Fruit fly (Drosophila melanogaster) whole organism, embryonic: ENCODE results near the gene Argp.

Source experiments
- Bteb2 ChIP-seq: fragments of 200-800 bp; sonication (Bioruptor generic); optimal IDR thresholded peaks from 2 replicates; lab custom pipeline; 2016; ENCODE audit warnings: missing biosample characterization, missing genetic modification characterization
- CG10431 ChIP-seq: fragments of 200-800 bp; sonication (Bioruptor generic); optimal IDR thresholded peaks from 3 replicates; lab custom pipeline; 2018; ENCODE audit warnings: missing biosample characterization, mild to moderate bottlenecking, missing genetic modification characterization
- CG10462 ChIP-seq: fragments of 200-800 bp; sonication (Bioruptor generic); optimal IDR thresholded peaks from 2 replicates; lab custom pipeline; 2016; ENCODE audit warnings: missing biosample characterization, missing genetic modification characterization
- CG11560 ChIP-seq: fragments of 200-800 bp; sonication (Bioruptor generic); IDR thresholded peaks from 3 replicates; pipeline ENCODE4 v1.3.6; 2022; ENCODE audit warnings: missing biosample characterization, missing genetic modification characterization
- CG11696 ChIP-seq: fragments of 200-800 bp; sonication (Bioruptor generic); IDR thresholded peaks from 2 replicates; pipeline ENCODE4 v1.3.6; 2022; ENCODE audit warnings: missing biosample characterization, missing genetic modification characterization
- CG12391 ChIP-seq: fragments of 200-800 bp; sonication (Bioruptor generic); optimal IDR thresholded peaks from 3 replicates; lab custom pipeline; 2018; ENCODE audit warnings: missing biosample characterization, mild to moderate bottlenecking, missing genetic modification characterization, moderate library complexity
- CG13424 ChIP-seq: fragments of 200-800 bp; sonication (Bioruptor generic); optimal IDR thresholded peaks from 2 replicates; lab custom pipeline; 2019; ENCODE audit warnings: missing biosample characterization, mild to moderate bottlenecking, missing genetic modification characterization, moderate library complexity
- CG16815 ChIP-seq: fragments of 200-800 bp; sonication (Bioruptor generic); optimal IDR thresholded peaks from 3 replicates; lab custom pipeline; 2017; ENCODE audit warnings: missing biosample characterization, mild to moderate bottlenecking, missing genetic modification characterization
- CG2120 ChIP-seq: fragments of 200-800 bp; sonication (Bioruptor generic); optimal IDR thresholded peaks from 3 replicates; lab custom pipeline; 2016; ENCODE audit warnings: missing biosample characterization, missing genetic modification characterization
- CG31388 ChIP-seq: fragments of 200-800 bp; sonication (Bioruptor generic); optimal IDR thresholded peaks from 2 replicates; lab custom pipeline; 2016; ENCODE audit warnings: missing biosample characterization, missing genetic modification characterization
- CG33557 ChIP-seq: fragments of 200-800 bp; sonication (Bioruptor generic); optimal IDR thresholded peaks from 2 replicates; lab custom pipeline; 2019; ENCODE audit warnings: missing biosample characterization, mild to moderate bottlenecking, missing genetic modification characterization, moderate library complexity
- CG3407 ChIP-seq: fragments of 200-800 bp; sonication (Bioruptor generic); optimal IDR thresholded peaks from 2 replicates; lab custom pipeline; 2018; ENCODE audit warnings: missing biosample characterization, mild to moderate bottlenecking, missing genetic modification characterization
- CG34422 ChIP-seq: fragments of 200-800 bp; sonication (Bioruptor generic); IDR thresholded peaks from 3 replicates; pipeline ENCODE4 v1.3.6; 2022; ENCODE audit warnings: missing biosample characterization, missing genetic modification characterization
- CG6272 ChIP-seq: fragments of 200-800 bp; sonication (Bioruptor generic); IDR thresholded peaks from 2 replicates; pipeline ENCODE4 v1.3.6; 2022; ENCODE audit warnings: missing biosample characterization, missing genetic modification characterization
- CoRest ChIP-seq: fragments of 200-800 bp; sonication (Bioruptor generic); optimal IDR thresholded peaks from 3 replicates; lab custom pipeline; 2018; ENCODE audit warnings: missing biosample characterization, mild to moderate bottlenecking, missing genetic modification characterization, moderate library complexity
- Gsc ChIP-seq: fragments of 200-800 bp; sonication (Bioruptor generic); IDR thresholded peaks from 2 replicates; pipeline ENCODE4 v1.3.6; 2022; ENCODE audit warnings: missing biosample characterization, missing genetic modification characterization
- Gug ChIP-seq: fragments of 200-800 bp; sonication (Bioruptor generic); IDR thresholded peaks from 4 replicates; pipeline ENCODE4 v1.3.6; 2022; ENCODE audit warnings: missing biosample characterization, missing genetic modification characterization
- Hsf ChIP-seq: fragments of 200-800 bp; sonication (Bioruptor generic); optimal IDR thresholded peaks from 3 replicates; lab custom pipeline; 2016; ENCODE audit warnings: missing biosample characterization, missing genetic modification characterization
- NFAT ChIP-seq: fragments of 200-800 bp; sonication (Bioruptor generic); IDR thresholded peaks from 2 replicates; pipeline ENCODE4 v1.3.6; 2022; ENCODE audit warnings: missing biosample characterization, missing genetic modification characterization
- abd-A ChIP-seq: fragments of 200-800 bp; sonication (Bioruptor generic); optimal IDR thresholded peaks from 3 replicates; lab custom pipeline; 2019; ENCODE audit warnings: missing biosample characterization, mild to moderate bottlenecking, missing genetic modification characterization, moderate library complexity
- aop ChIP-seq: fragments of 200-800 bp; sonication (Bioruptor generic); IDR thresholded peaks from 2 replicates; pipeline ENCODE4 v1.3.6; 2022; ENCODE audit warnings: missing biosample characterization, missing genetic modification characterization
- bab2 ChIP-seq: fragments of 200-800 bp; sonication (Bioruptor generic); optimal IDR thresholded peaks from 2 replicates; lab custom pipeline; 2016; ENCODE audit warnings: missing biosample characterization, missing genetic modification characterization
- crp ChIP-seq, 2 experiments: fragments of 200-800 bp; sonication (Bioruptor generic); optimal IDR thresholded peaks; 2 replicates in 1 of 2; 3 replicates in 1 of 2; lab custom pipeline; 2017; ENCODE audit warnings: missing biosample characterization in 2 of 2, missing genetic modification characterization in 2 of 2, mild to moderate bottlenecking in 1 of 2, moderate library complexity in 1 of 2
- dan ChIP-seq: fragments of 200-800 bp; sonication (Bioruptor generic); IDR thresholded peaks from 2 replicates; pipeline ENCODE4 v1.3.6; 2022; ENCODE audit warnings: missing biosample characterization, missing genetic modification characterization
- dm ChIP-seq: fragments of 200-800 bp; sonication (Bioruptor generic); optimal IDR thresholded peaks from 3 replicates; lab custom pipeline; 2016; ENCODE audit warnings: missing biosample characterization, missing genetic modification characterization
- exex ChIP-seq: fragments of 200-800 bp; sonication (Bioruptor generic); optimal IDR thresholded peaks from 4 replicates; lab custom pipeline; 2018; ENCODE audit warnings: missing biosample characterization, mild to moderate bottlenecking, missing genetic modification characterization, moderate library complexity
- gro ChIP-seq: fragments of 200-800 bp; sonication (Bioruptor generic); optimal IDR thresholded peaks from 2 replicates; lab custom pipeline; 2016; ENCODE audit warnings: missing biosample characterization, missing genetic modification characterization
- h ChIP-seq: fragments of >200 bp; optimal IDR thresholded peaks from 2 replicates; lab custom pipeline; 2017
- hb ChIP-seq: fragments of 200-800 bp; sonication (Bioruptor generic); IDR thresholded peaks from 3 replicates; pipeline ENCODE4 v1.3.6; 2022; ENCODE audit warnings: missing biosample characterization, missing genetic modification characterization; ENCODE audit not compliant: partially characterized antibody
- ind ChIP-seq: fragments of 200-800 bp; sonication (Bioruptor generic); optimal IDR thresholded peaks from 3 replicates; lab custom pipeline; 2016; ENCODE audit warnings: missing biosample characterization, missing genetic modification characterization
- jumu ChIP-seq: fragments of 200-800 bp; sonication (Bioruptor generic); optimal IDR thresholded peaks from 3 replicates; lab custom pipeline; 2016; ENCODE audit warnings: missing biosample characterization, missing genetic modification characterization
- luna ChIP-seq: fragments of 200-800 bp; sonication (Bioruptor generic); optimal IDR thresholded peaks from 2 replicates; lab custom pipeline; 2016; ENCODE audit warnings: missing biosample characterization, missing genetic modification characterization
- pita ChIP-seq: fragments of 200-800 bp; sonication (Bioruptor generic); optimal IDR thresholded peaks from 2 replicates; lab custom pipeline; 2017; ENCODE audit warnings: missing biosample characterization, mild to moderate bottlenecking, missing genetic modification characterization
- psq ChIP-seq: fragments of 200-800 bp; sonication (Bioruptor generic); optimal IDR thresholded peaks from 2 replicates; lab custom pipeline; 2017; ENCODE audit warnings: missing biosample characterization, missing genetic modification characterization
- repo ChIP-seq: fragments of 200-800 bp; sonication (Bioruptor generic); optimal IDR thresholded peaks from 2 replicates; lab custom pipeline; 2016; ENCODE audit warnings: missing biosample characterization, missing genetic modification characterization
- stwl ChIP-seq: fragments of 200-800 bp; sonication (Bioruptor generic); optimal IDR thresholded peaks from 3 replicates; lab custom pipeline; 2018; ENCODE audit warnings: missing biosample characterization, mild to moderate bottlenecking, missing genetic modification characterization, moderate library complexity
- sug ChIP-seq: fragments of 200-800 bp; optimal IDR thresholded peaks from 2 replicates; lab custom pipeline; 2019; ENCODE audit warnings: missing biosample characterization, mild to moderate bottlenecking, missing genetic modification characterization, moderate library complexity
- tin ChIP-seq: fragments of 200-800 bp; sonication (Bioruptor generic); optimal IDR thresholded peaks from 3 replicates; lab custom pipeline; 2016; ENCODE audit warnings: missing biosample characterization, missing genetic modification characterization
- tio ChIP-seq: fragments of 200-800 bp; sonication (Bioruptor generic); optimal IDR thresholded peaks from 2 replicates; lab custom pipeline; 2017; ENCODE audit warnings: missing biosample characterization, missing genetic modification characterization, inconsistent platforms
- toy ChIP-seq: fragments of 200-800 bp; sonication (Bioruptor generic); IDR thresholded peaks from 2 replicates; pipeline ENCODE4 v1.3.6; 2022; ENCODE audit warnings: missing biosample characterization, missing genetic modification characterization

The Argp gene

DNA sequence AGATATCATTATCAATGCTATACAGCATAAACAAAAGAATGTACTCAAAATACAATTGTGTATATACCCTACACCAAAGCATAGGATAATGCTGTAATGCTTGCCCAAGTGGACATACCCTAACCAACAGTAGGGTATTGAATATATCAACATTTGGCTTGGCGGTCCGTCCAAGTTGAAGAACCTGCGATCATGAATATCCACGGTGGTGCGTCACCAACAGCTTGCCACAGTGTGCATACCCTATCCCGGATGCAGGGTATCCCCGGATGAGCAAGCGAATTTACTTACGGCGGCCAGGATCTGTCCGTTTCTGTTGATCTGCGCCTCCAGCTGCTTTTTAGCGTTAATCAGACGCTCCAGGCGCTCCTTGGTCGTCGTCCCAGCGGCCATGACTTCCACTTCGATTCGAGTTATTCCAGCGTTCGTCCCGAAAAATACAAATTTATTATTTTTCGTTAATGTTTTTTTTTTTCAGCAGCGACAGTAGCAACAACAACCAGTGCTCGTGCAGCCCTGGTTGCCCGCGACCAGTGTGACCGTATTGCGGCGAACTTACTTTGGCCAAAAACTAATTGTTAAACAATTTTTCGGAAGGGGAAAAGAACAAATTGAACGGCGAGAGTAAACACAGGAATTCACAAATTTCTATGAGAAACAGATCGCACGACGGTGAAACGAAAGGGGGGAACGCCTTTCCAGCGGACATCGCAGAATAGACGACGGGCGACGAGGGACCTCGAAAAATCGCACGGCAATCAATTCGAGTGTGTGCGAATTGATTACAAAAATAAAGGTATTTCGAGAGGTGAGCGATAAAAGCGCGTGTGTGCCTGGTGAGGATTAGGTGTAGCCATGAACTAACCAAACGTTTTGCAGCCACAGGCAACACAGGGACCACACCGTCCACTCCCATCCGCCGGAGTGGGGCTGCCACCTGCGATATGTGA is 33.3 kb downstream of the Argp start, which contains the start of the genes Lkb1 and CG9588 (continued):
- TF ChIP-seq bab2 (peak; percentile 55), gro (GFP tag; lab: Kevin White, UChicago) (peak; percentile 47), CG16815 (GFP tag; lab: Kevin White, UChicago) (peak; percentile 57), CG31388 (GFP tag; lab: Kevin White, UChicago) (no peak), sug (no peak), hb (GFP tag; lab: Robert Waterston, UW) (no peak), exex (tag; lab: Kevin White, UChicago) (no peak), toy (peak; percentile 52; the same call in 1 of the 2 replicates), NFAT (GFP tag; lab: Robert Waterston, UW) (peak; percentile 43), CoRest (tag; lab: Kevin White, UChicago) (peak; percentile 27), CG33557 (GFP tag; lab: Kevin White, UChicago) (peak; percentile 10), Gsc (GFP tag; lab: Robert Waterston, UW) (peak; percentile 56), CG34422 (GFP tag; lab: Robert Waterston, UW) (peak; percentile 81), jumu (GFP tag; lab: Kevin White, UChicago) (peak; percentile 52), CG10462 (GFP tag; lab: Kevin White, UChicago) (no peak), CG11696 (GFP tag; lab: Robert Waterston, UW) (0 out of 2 replicates have a peak, but pooled peaks have one; percentile 43), Gug (GFP tag; lab: Robert Waterston, UW) (peak; percentile 84), ind (GFP tag; lab: Kevin White, UChicago) (peak; percentile 70), luna (GFP tag; lab: Kevin White, UChicago) (no peak), crp (GFP tag; optimal IDR thresholded peaks at IDR 0.05; lab: Kevin White, UChicago) (no peak), CG11560 (tag; lab: Robert Waterston, UW) (peak; percentile 63; the same call in 1 of the 3 replicates), CG13424 (tag; lab: Kevin White, UChicago) (peak; percentile 0), dan (0 out of 2 replicates have a peak, but pooled peaks have one; percentile 42), tio (GFP tag; lab: Kevin White, UChicago) (no peak), tin (peak; percentile 4), repo (GFP tag; lab: Kevin White, UChicago) (no peak), CG10431 (GFP tag; lab: Kevin White, UChicago) (peak; percentile 71), dm (GFP tag; lab: Kevin White, UChicago) (peak; percentile 13), abd-A (tag; lab: Kevin White, UChicago) (no peak), aop (no peak), Hsf (peak; percentile 56), psq (GFP tag; lab: Kevin White, UChicago) (no peak), pita (GFP tag; lab: Kevin White, UChicago) (no peak), CG2120 (GFP tag; lab: Kevin White, UChicago) (peak; percentile 72), CG3407 (GFP tag; lab: Kevin White, UChicago) (no peak), Bteb2 (GFP tag; lab: Kevin White, UChicago) (no peak), CG6272 (GFP tag; lab: Robert Waterston, UW) (peak; percentile 41; the same call in 1 of the 2 replicates), h (lab: Kevin White, UChicago) (no peak), CG12391 (peak; percentile 23), stwl (tag; lab: Kevin White, UChicago) (peak; percentile 39)
